Worm (Caenorhabditis elegans): Measurements from ENCODE around the gene spp-10.

spp-10 gene

DNA sequence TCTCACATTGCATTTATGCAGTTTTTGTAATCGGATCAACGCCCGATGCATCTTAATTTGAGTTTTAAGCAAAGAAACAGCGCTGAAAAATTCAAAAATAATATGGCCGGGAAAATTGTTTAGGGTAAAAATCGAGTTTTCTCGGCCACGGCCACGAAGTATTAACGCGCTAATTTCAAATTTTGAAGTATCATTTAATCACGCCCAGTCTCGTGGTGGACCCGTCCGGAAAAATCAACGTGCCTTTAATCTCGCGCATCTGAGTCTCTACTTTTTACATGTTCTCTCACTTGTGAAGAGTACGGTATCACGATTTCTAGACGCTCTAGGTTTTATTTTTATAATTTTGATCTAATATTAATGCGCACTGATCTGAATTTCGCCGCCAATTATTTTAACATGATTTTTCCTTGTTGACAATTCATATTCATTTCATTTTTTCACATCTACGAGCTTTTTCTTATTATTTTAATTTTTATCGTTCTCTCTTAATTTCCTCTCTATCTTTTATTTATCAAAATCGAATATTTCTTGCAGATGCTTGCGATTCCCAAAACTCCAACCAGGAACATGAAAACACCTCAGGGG, 21.9 kb downstream of the spp-10 start, which contains the start of the genes acdh-13 and mesp-1:
acdh-13 (minus strand) TSS at position 51 of the 588 bp plus-strand sequence.
mesp-1 (plus strand) TSS at position 538 of the 588 bp plus-strand sequence.
- TF ChIP-seq snpc-4 (tag; optimal IDR thresholded peaks at IDR 0.05) (peak; percentile 52), nhr-43 (tag; optimal IDR thresholded peaks at IDR 0.05; ENCODE audit: poor library complexity, severe bottlenecking) (peak; percentile 47), pha-4 (tag; optimal IDR thresholded peaks at IDR 0.05) (peak; percentile 40), nhr-77 (tag; optimal IDR thresholded peaks at IDR 0.05) (no peak), lin-15B (tag; optimal IDR thresholded peaks at IDR 0.05) (peak; percentile 43), nfya-1 (tag; optimal IDR thresholded peaks at IDR 0.05; ENCODE audit: insufficient read depth) (peak; percentile 46), lsy-12 (tag; optimal IDR thresholded peaks at IDR 0.05) (no peak), egl-5 (tag; optimal IDR thresholded peaks at IDR 0.05) (peak; percentile 11)

DNA sequence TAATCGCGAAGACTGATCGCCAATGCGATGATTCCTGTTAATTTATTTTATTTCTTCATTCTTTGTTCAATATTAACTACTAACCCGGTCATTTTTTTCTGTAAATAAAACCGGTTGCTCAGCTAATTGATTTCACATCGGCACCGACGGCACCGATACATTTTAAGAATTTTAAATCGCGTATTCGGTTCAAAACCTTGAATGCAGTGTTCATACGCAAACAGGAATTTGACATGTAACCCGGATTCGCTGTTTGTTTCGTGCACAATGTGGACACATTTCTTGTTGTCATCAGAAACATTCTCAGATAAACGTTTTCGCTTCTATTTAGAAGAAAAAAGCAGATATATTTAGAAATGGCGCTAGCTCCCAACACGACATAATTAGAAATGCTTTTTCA, 23.0 kb downstream of the spp-10 start:
- TF ChIP-seq pqm-1 (tag; optimal IDR thresholded peaks at IDR 0.05) = no peak
- TF ChIP-seq fos-1 (tag; optimal IDR thresholded peaks at IDR 0.05) = no peak
- TF ChIP-seq elt-1 (tag; optimal IDR thresholded peaks at IDR 0.05) = no peak
- TF ChIP-seq pha-4 (tag; optimal IDR thresholded peaks at IDR 0.05) = no peak
- TF ChIP-seq ceh-28 (tag; optimal IDR thresholded peaks at IDR 0.05) = no peak
- TF ChIP-seq daf-12 (tag; optimal IDR thresholded peaks at IDR 0.05) = no peak
- no peak for TF ChIP-seq ztf-4 (tag; optimal IDR thresholded peaks at IDR 0.05)
- no peak for TF ChIP-seq egl-5 (tag; optimal IDR thresholded peaks at IDR 0.05)
- TF ChIP-seq sea-2 (GFP tag; optimal IDR thresholded peaks at IDR 0.05) = no peak
- TF ChIP-seq nhr-25 (tag; optimal IDR thresholded peaks at IDR 0.05) = no peak
- no peak for TF ChIP-seq nhr-77 (tag; optimal IDR thresholded peaks at IDR 0.05)
- TF ChIP-seq egl-27 (tag; optimal IDR thresholded peaks at IDR 0.05) = no peak
- no peak for TF ChIP-seq fkh-10 (GFP tag; optimal IDR thresholded peaks at IDR 0.05)
- no peak for TF ChIP-seq mml-1 (tag; optimal IDR thresholded peaks at IDR 0.05)
- TF ChIP-seq elt-3 (tag; optimal IDR thresholded peaks at IDR 0.05) = no peak

DNA sequence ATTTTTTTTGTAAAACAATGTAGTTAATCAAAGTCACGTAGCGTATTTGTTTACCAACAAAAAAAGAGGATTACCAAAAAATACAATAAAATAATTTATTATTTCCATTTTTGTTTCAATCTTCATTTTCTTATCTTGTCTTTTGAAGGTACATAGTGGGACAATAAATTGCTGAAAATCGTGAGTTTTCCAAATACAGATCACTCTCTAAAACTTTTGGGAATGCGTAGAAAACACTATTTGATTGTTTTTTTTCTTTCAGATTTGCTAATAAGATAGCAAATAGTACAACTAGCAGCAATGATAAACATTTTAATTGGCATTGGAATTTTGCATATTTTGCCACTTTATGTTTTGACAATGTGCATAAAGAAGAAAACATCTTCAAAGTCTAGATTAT, 24.4 kb downstream of the spp-10 start, which contains the start of gene C28C12.1:
C28C12.1 (plus strand) TSS at position 301 of the 400 bp plus-strand sequence.
- no peak for TF ChIP-seq lin-15B (tag; optimal IDR thresholded peaks at IDR 0.05)
- no peak for TF ChIP-seq nhr-12 (tag; optimal IDR thresholded peaks at IDR 0.05)
- TF ChIP-seq nfya-1 (tag; optimal IDR thresholded peaks at IDR 0.05; ENCODE audit: insufficient read depth) = no peak
- TF ChIP-seq skn-1 (tag; optimal IDR thresholded peaks at IDR 0.05) = no peak

DNA sequence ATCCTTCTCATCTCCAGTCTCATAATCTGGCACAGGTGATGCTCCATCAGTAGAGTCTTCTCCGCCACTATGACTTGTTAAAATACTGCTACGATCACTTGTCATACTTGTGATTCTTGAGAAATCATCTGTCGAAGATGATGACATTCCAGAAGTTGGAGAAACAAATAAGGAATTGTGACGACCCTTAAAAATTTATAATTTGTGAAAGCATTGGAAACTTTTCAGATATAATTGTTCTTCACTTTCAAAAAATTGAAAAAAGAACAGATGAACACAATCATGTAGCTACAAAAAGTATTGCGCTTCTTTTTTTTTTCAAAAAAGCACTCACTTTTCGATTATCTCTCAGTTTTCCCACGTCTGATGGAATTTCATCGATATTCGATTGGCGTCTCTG, 29.1 kb downstream of the spp-10 start:
- TF ChIP-seq elt-1 (tag; optimal IDR thresholded peaks at IDR 0.05) (no peak), pha-4 (tag; optimal IDR thresholded peaks at IDR 0.05) (no peak), zag-1 (tag; optimal IDR thresholded peaks at IDR 0.05) (no peak), nhr-43 (tag; optimal IDR thresholded peaks at IDR 0.05; ENCODE audit: poor library complexity, severe bottlenecking) (no peak), ztf-4 (tag; optimal IDR thresholded peaks at IDR 0.05) (no peak), elt-3 (tag; optimal IDR thresholded peaks at IDR 0.05) (no peak), R02D3.7 (tag; optimal IDR thresholded peaks at IDR 0.05) (no peak), fos-1 (tag; optimal IDR thresholded peaks at IDR 0.05) (no peak)

DNA sequence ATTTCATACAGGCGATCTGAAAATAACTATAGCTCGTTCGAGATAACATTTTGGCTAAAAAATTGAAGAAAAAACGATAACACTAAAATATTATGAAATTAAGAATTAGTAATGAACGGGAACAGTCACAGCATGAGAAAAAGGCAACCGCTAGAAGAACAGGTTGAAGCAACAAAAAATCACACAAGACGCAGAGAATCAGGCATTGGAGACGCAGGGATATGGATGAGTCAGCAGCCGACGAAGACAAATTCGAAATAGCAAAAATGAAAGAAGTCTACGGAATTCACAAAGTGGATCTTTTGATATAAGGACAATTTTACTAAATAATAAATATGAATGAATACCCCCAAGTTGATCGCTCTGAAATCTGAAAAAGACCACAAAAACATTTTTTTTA, 33.6 kb downstream of the spp-10 start, which contains the start of gene tag-77:
tag-77 (minus strand) TSS at position 15 of the 400 bp plus-strand sequence.
- no peak for TF ChIP-seq R02D3.7 (tag; optimal IDR thresholded peaks at IDR 0.05)
- TF ChIP-seq snpc-4 (tag; optimal IDR thresholded peaks at IDR 0.05) = peak; percentile 50
- no peak for TF ChIP-seq aly-2 (tag; optimal IDR thresholded peaks at IDR 0.05)
- TF ChIP-seq jun-1 (tag; optimal IDR thresholded peaks at IDR 0.05) = peak; percentile 34
- peak; percentile 13 for TF ChIP-seq nhr-25 (tag; optimal IDR thresholded peaks at IDR 0.05)
- TF ChIP-seq mml-1 (tag; optimal IDR thresholded peaks at IDR 0.05) = no peak
- no peak for TF ChIP-seq nhr-77 (tag; optimal IDR thresholded peaks at IDR 0.05)
- no peak for TF ChIP-seq ztf-4 (tag; optimal IDR thresholded peaks at IDR 0.05)
- no peak for TF ChIP-seq hmg-11 (tag; optimal IDR thresholded peaks at IDR 0.05)
- TF ChIP-seq elt-2 (tag; optimal IDR thresholded peaks at IDR 0.05) = no peak

DNA sequence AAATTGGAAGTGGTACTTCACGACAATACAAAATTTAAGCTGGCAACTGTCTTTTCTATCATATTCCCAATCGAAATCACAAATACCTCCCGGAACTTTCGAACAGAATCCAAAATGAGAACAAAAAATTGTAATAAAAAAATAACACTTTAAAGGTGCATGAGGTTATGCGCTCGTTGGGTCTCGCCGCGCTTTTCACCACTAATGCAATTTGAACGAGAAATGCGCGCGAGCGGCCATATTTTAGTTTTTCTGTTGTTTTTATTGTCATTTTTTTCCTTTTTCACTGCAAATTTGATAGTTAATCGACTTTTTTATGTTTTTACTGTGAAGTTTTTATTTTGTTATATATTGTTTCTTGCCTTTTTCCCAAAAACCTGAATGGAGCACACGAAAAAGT, 34.1 kb downstream of the spp-10 start, which contains the start of gene mes-6:
mes-6 (plus strand) TSS at position 229 of the 400 bp plus-strand sequence.
- peak; percentile 22 for TF ChIP-seq nhr-25 (tag; optimal IDR thresholded peaks at IDR 0.05)
- peak; percentile 11 for TF ChIP-seq lin-39 (tag; optimal IDR thresholded peaks at IDR 0.05)
- TF ChIP-seq pha-4 (tag; optimal IDR thresholded peaks at IDR 0.05) = peak; percentile 65
- no peak for TF ChIP-seq ztf-4 (tag; optimal IDR thresholded peaks at IDR 0.05)
- no peak for TF ChIP-seq mdl-1 (tag; optimal IDR thresholded peaks at IDR 0.05)
- peak; percentile 49 for TF ChIP-seq lin-15B (tag; optimal IDR thresholded peaks at IDR 0.05)
- no peak for TF ChIP-seq daf-12 (tag; optimal IDR thresholded peaks at IDR 0.05)
- TF ChIP-seq mml-1 (tag; optimal IDR thresholded peaks at IDR 0.05) = no peak
- TF ChIP-seq egl-27 (tag; optimal IDR thresholded peaks at IDR 0.05) = no peak
- peak; percentile 55 for TF ChIP-seq egl-5 (tag; optimal IDR thresholded peaks at IDR 0.05)
- TF ChIP-seq hmg-11 (tag; optimal IDR thresholded peaks at IDR 0.05) = peak; percentile 48
- peak; percentile 57 for TF ChIP-seq nfya-1 (tag; optimal IDR thresholded peaks at IDR 0.05; ENCODE audit: insufficient read depth)
